Fruit fly (Drosophila melanogaster): Measurements from ENCODE around the gene CG33125.

Gene CG33125

dm6 chr2L:2652314-2652713 lies at the start of gene CG33125:
CG33125 (minus strand) TSS chr2L:2652414.
- TF ChIP-seq Pif1B (GFP tag; optimal IDR thresholded peaks at IDR 0.05) (no peak), CG32121 (GFP tag; IDR thresholded peaks at IDR 0.05) (no peak), CG17806 (tag; optimal IDR thresholded peaks at IDR 0.05) (no peak), CG8301 (tag; optimal IDR thresholded peaks at IDR 0.05) (no peak), CG12605 (GFP tag; IDR thresholded peaks at IDR 0.05) (no peak), gl (tag; optimal IDR thresholded peaks at IDR 0.05) (no peak), CG10348 (GFP tag; IDR thresholded peaks at IDR 0.05) (no peak), fd96Ca (GFP tag; IDR thresholded peaks at IDR 0.05) (no peak), D1 (tag; optimal IDR thresholded peaks at IDR 0.05) (no peak), rn (GFP tag; IDR thresholded peaks at IDR 0.05) (no peak)

dm6 chr2L:2696337-2696736 lies 44.1 kb upstream of the CG33125 start, which contains the start of gene Trf5:
Trf5 (minus strand) TSS chr2L:2696437.
- TF ChIP-seq fd96Ca (GFP tag; IDR thresholded peaks at IDR 0.05) (no peak), CG4496 (GFP tag; IDR thresholded peaks at IDR 0.05) (no peak), CG8301 (tag; optimal IDR thresholded peaks at IDR 0.05) (no peak), Pif1B (GFP tag; optimal IDR thresholded peaks at IDR 0.05) (no peak), CG14655 (GFP tag; optimal IDR thresholded peaks at IDR 0.05) (no peak), CG8159 (tag; optimal IDR thresholded peaks at IDR 0.05) (no peak), CG12605 (GFP tag; IDR thresholded peaks at IDR 0.05) (no peak), EcR (GFP tag; optimal IDR thresholded peaks at IDR 0.05) (no peak), Ets98B (GFP tag; IDR thresholded peaks at IDR 0.05) (no peak), Pif1A (GFP tag; optimal IDR thresholded peaks at IDR 0.05) (no peak), CG32121 (GFP tag; IDR thresholded peaks at IDR 0.05) (no peak), CG15710 (tag; optimal IDR thresholded peaks at IDR 0.05) (no peak), D1 (tag; optimal IDR thresholded peaks at IDR 0.05) (no peak), CG10348 (GFP tag; IDR thresholded peaks at IDR 0.05) (no peak)

dm6 chr2L:2677553-2677952 lies 25.3 kb upstream of the CG33125 start, which contains the start of gene Tmtc1:
Tmtc1 (plus strand) TSS chr2L:2677734.
- TF ChIP-seq CG13204 (GFP tag; optimal IDR thresholded peaks at IDR 0.05) (no peak), CG9948 (tag; optimal IDR thresholded peaks at IDR 0.05) (no peak), CG4496 (GFP tag; IDR thresholded peaks at IDR 0.05) (no peak), CG17806 (tag; optimal IDR thresholded peaks at IDR 0.05) (no peak), Pif1B (GFP tag; optimal IDR thresholded peaks at IDR 0.05) (no peak), Ets98B (GFP tag; IDR thresholded peaks at IDR 0.05) (no peak), CG8301 (tag; optimal IDR thresholded peaks at IDR 0.05) (no peak), CG8159 (tag; optimal IDR thresholded peaks at IDR 0.05) (no peak), CG34367 (tag; optimal IDR thresholded peaks at IDR 0.05) (no peak), CG12605 (GFP tag; IDR thresholded peaks at IDR 0.05) (no peak), gl (tag; optimal IDR thresholded peaks at IDR 0.05) (no peak), CG32121 (GFP tag; IDR thresholded peaks at IDR 0.05) (no peak), rn (GFP tag; IDR thresholded peaks at IDR 0.05) (no peak), CG15710 (tag; optimal IDR thresholded peaks at IDR 0.05) (no peak), fd96Ca (GFP tag; IDR thresholded peaks at IDR 0.05) (no peak)

- no peak for TF ChIP-seq D1 (tag; optimal IDR thresholded peaks at IDR 0.05)
- no peak for TF ChIP-seq gl (tag; optimal IDR thresholded peaks at IDR 0.05)
- TF ChIP-seq EcR (GFP tag; optimal IDR thresholded peaks at IDR 0.05) = no peak
- TF ChIP-seq Ets98B (GFP tag; IDR thresholded peaks at IDR 0.05) = no peak
- no peak for TF ChIP-seq CG9948 (tag; optimal IDR thresholded peaks at IDR 0.05)
- no peak for TF ChIP-seq CG13204 (GFP tag; optimal IDR thresholded peaks at IDR 0.05)
- no peak for TF ChIP-seq CG14655 (GFP tag; optimal IDR thresholded peaks at IDR 0.05)
- TF ChIP-seq CG10348 (GFP tag; IDR thresholded peaks at IDR 0.05) = no peak
- TF ChIP-seq CG32121 (GFP tag; IDR thresholded peaks at IDR 0.05) = no peak
- TF ChIP-seq CG17806 (tag; optimal IDR thresholded peaks at IDR 0.05) = no peak
- TF ChIP-seq CG15710 (tag; optimal IDR thresholded peaks at IDR 0.05) = no peak
- TF ChIP-seq rn (GFP tag; IDR thresholded peaks at IDR 0.05) = no peak
Observed at dm6 chr2L:2669523-2669922, 17.3 kb upstream of the CG33125 start, which contains the start of gene Gr23a. Gr23a (plus strand) TSS chr2L:2669823.

dm6 chr2L:2664762-2665161 lies 12.5 kb upstream of the CG33125 start, which contains the start of gene Trf4:
Trf4 (plus strand) TSS chr2L:2665062.
- TF ChIP-seq CG8301 (tag; optimal IDR thresholded peaks at IDR 0.05) = no peak
- TF ChIP-seq CG15710 (tag; optimal IDR thresholded peaks at IDR 0.05) = no peak
- no peak for TF ChIP-seq Pif1A (GFP tag; optimal IDR thresholded peaks at IDR 0.05)
- TF ChIP-seq CG12605 (GFP tag; IDR thresholded peaks at IDR 0.05) = no peak
- no peak for TF ChIP-seq gl (tag; optimal IDR thresholded peaks at IDR 0.05)
- no peak for TF ChIP-seq CG34367 (tag; optimal IDR thresholded peaks at IDR 0.05)
- no peak for TF ChIP-seq Snoo (tag; optimal IDR thresholded peaks at IDR 0.05)
- TF ChIP-seq EcR (GFP tag; optimal IDR thresholded peaks at IDR 0.05) = no peak
- no peak for TF ChIP-seq Ets98B (GFP tag; IDR thresholded peaks at IDR 0.05)
- TF ChIP-seq CG14655 (GFP tag; optimal IDR thresholded peaks at IDR 0.05) = no peak
- no peak for TF ChIP-seq CG32121 (GFP tag; IDR thresholded peaks at IDR 0.05)

dm6 chr2L:2655094-2655493 lies 2.9 kb upstream of the CG33125 start, which contains the start of gene Prosbeta4R2:
Prosbeta4R2 (plus strand) TSS chr2L:2655394.
- no peak for TF ChIP-seq Snoo (tag; optimal IDR thresholded peaks at IDR 0.05)
- no peak for TF ChIP-seq CG15710 (tag; optimal IDR thresholded peaks at IDR 0.05)
- TF ChIP-seq Pif1B (GFP tag; optimal IDR thresholded peaks at IDR 0.05) = no peak
- no peak for TF ChIP-seq CG12605 (GFP tag; IDR thresholded peaks at IDR 0.05)
- no peak for TF ChIP-seq CG4496 (GFP tag; IDR thresholded peaks at IDR 0.05)
- TF ChIP-seq Pif1A (GFP tag; optimal IDR thresholded peaks at IDR 0.05) = no peak
- no peak for TF ChIP-seq CG17806 (tag; optimal IDR thresholded peaks at IDR 0.05)
- TF ChIP-seq D1 (tag; optimal IDR thresholded peaks at IDR 0.05) = no peak
- TF ChIP-seq CG8159 (tag; optimal IDR thresholded peaks at IDR 0.05) = no peak
- TF ChIP-seq CG9948 (tag; optimal IDR thresholded peaks at IDR 0.05) = no peak
- TF ChIP-seq CG8301 (tag; optimal IDR thresholded peaks at IDR 0.05) = no peak
- no peak for TF ChIP-seq gl (tag; optimal IDR thresholded peaks at IDR 0.05)
- no peak for TF ChIP-seq CG13204 (GFP tag; optimal IDR thresholded peaks at IDR 0.05)
- TF ChIP-seq CG34367 (tag; optimal IDR thresholded peaks at IDR 0.05) = no peak
- no peak for TF ChIP-seq EcR (GFP tag; optimal IDR thresholded peaks at IDR 0.05)

Measured in whole organism, pupa.